Fruit fly (Drosophila melanogaster) whole organism, embryonic: ENCODE data around the gene h-cup.
A peak's percentile ranks its signal among the peaks of the same experiment; 100 is the strongest.

Source experiments
- Bteb2 ChIP-seq: fragments of 200-800 bp; sonication (Bioruptor generic); optimal IDR thresholded peaks from 2 replicates; lab custom pipeline; 2016; ENCODE audit warnings: missing biosample characterization, missing genetic modification characterization
- CG10147 ChIP-seq: fragments of 200-800 bp; sonication (Bioruptor generic); optimal IDR thresholded peaks from 2 replicates; lab custom pipeline; 2019; ENCODE audit warnings: missing biosample characterization, mild to moderate bottlenecking, missing genetic modification characterization, moderate library complexity
- CG1024 ChIP-seq: fragments of 200-800 bp; sonication (Bioruptor generic); IDR thresholded peaks from 2 replicates; pipeline ENCODE4 v1.3.6; 2022; ENCODE audit warnings: missing biosample characterization, missing genetic modification characterization
- CG11504 ChIP-seq: fragments of 200-800 bp; sonication (Bioruptor generic); optimal IDR thresholded peaks from 3 replicates; lab custom pipeline; 2019; ENCODE audit warnings: missing biosample characterization, mild to moderate bottlenecking, missing genetic modification characterization, moderate library complexity
- CG11560 ChIP-seq: fragments of 200-800 bp; sonication (Bioruptor generic); IDR thresholded peaks from 3 replicates; pipeline ENCODE4 v1.3.6; 2022; ENCODE audit warnings: missing biosample characterization, missing genetic modification characterization
- CG11723 ChIP-seq: fragments of 200-800 bp; sonication (Bioruptor generic); optimal IDR thresholded peaks from 2 replicates; lab custom pipeline; 2017; ENCODE audit warnings: missing biosample characterization, mild to moderate bottlenecking, missing genetic modification characterization
- CG13624 ChIP-seq: fragments of 200-800 bp; sonication (Bioruptor generic); optimal IDR thresholded peaks from 2 replicates; lab custom pipeline; 2016; ENCODE audit warnings: missing biosample characterization, missing genetic modification characterization
- CG1603 ChIP-seq: fragments of 200-800 bp; sonication (Bioruptor generic); optimal IDR thresholded peaks from 2 replicates; lab custom pipeline; 2019; ENCODE audit warnings: missing biosample characterization, mild to moderate bottlenecking, missing genetic modification characterization, moderate library complexity
- CG17912 ChIP-seq: fragments of 200-800 bp; sonication (Bioruptor generic); optimal IDR thresholded peaks from 2 replicates; lab custom pipeline; 2018; ENCODE audit warnings: missing biosample characterization, mild to moderate bottlenecking, missing genetic modification characterization
- CG3065 ChIP-seq: fragments of 200-800 bp; sonication (Bioruptor generic); optimal IDR thresholded peaks from 2 replicates; lab custom pipeline; 2016; ENCODE audit warnings: missing biosample characterization, missing genetic modification characterization
- CG31224 ChIP-seq: fragments of 200-800 bp; sonication (Bioruptor generic); IDR thresholded peaks from 2 replicates; pipeline ENCODE4 v1.3.6; 2022; ENCODE audit warnings: missing biosample characterization, missing genetic modification characterization
- CG3407 ChIP-seq: fragments of 200-800 bp; sonication (Bioruptor generic); optimal IDR thresholded peaks from 2 replicates; lab custom pipeline; 2018; ENCODE audit warnings: missing biosample characterization, mild to moderate bottlenecking, missing genetic modification characterization
- CG3995 ChIP-seq: fragments of 200-800 bp; sonication (Bioruptor generic); optimal IDR thresholded peaks from 3 replicates; lab custom pipeline; 2016; ENCODE audit warnings: missing biosample characterization, missing genetic modification characterization
- CG43689 ChIP-seq: fragments of 200-800 bp; sonication (Bioruptor generic); IDR thresholded peaks from 2 replicates; pipeline ENCODE4 v1.3.6; 2022; ENCODE audit warnings: missing biosample characterization, missing genetic modification characterization
- CG7786 ChIP-seq: fragments of 200-800 bp; sonication (Bioruptor generic); optimal IDR thresholded peaks from 2 replicates; lab custom pipeline; 2016; ENCODE audit warnings: missing biosample characterization, missing genetic modification characterization
- CG8359 ChIP-seq: fragments of 200-800 bp; sonication (Bioruptor generic); optimal IDR thresholded peaks from 2 replicates; lab custom pipeline; 2017; ENCODE audit warnings: missing biosample characterization, mild to moderate bottlenecking, missing genetic modification characterization, borderline replicate concordance
- CG8765 ChIP-seq: fragments of 200-800 bp; sonication (Bioruptor generic); IDR thresholded peaks from 2 replicates; pipeline ENCODE4 v1.3.6; 2022; ENCODE audit warnings: missing biosample characterization, missing genetic modification characterization
- CG8924 ChIP-seq: fragments of 200-800 bp; optimal IDR thresholded peaks from 3 replicates; lab custom pipeline; 2019; ENCODE audit warnings: missing biosample characterization, mild to moderate bottlenecking, missing genetic modification characterization, moderate library complexity
- CG8944 ChIP-seq: fragments of 200-800 bp; sonication (Bioruptor generic); optimal IDR thresholded peaks from 3 replicates; lab custom pipeline; 2016; ENCODE audit warnings: missing biosample characterization, missing genetic modification characterization
- CG9437 ChIP-seq: fragments of 200-800 bp; sonication (Bioruptor generic); optimal IDR thresholded peaks from 2 replicates; lab custom pipeline; 2018; ENCODE audit warnings: missing biosample characterization, mild to moderate bottlenecking, missing genetic modification characterization
- CHES-1-like ChIP-seq: fragments of 200-800 bp; sonication (Bioruptor generic); optimal IDR thresholded peaks from 2 replicates; lab custom pipeline; 2016; ENCODE audit warnings: missing biosample characterization, missing genetic modification characterization
- CTCF ChIP-seq: fragments of 200-800 bp; sonication (Bioruptor generic); optimal IDR thresholded peaks from 2 replicates; lab custom pipeline; 2017; ENCODE audit warnings: missing biosample characterization, mild to moderate bottlenecking, missing genetic modification characterization, moderate library complexity
- Hand ChIP-seq: fragments of 200-800 bp; sonication (Bioruptor generic); optimal IDR thresholded peaks from 2 replicates; lab custom pipeline; 2017; ENCODE audit warnings: mild to moderate bottlenecking, missing biosample characterization, missing genetic modification reagents, missing genetic modification characterization
- Hmr ChIP-seq: fragments of 200-800 bp; sonication (Bioruptor generic); optimal IDR thresholded peaks from 3 replicates; lab custom pipeline; 2017; ENCODE audit warnings: mild to moderate bottlenecking, missing biosample characterization, missing genetic modification reagents, missing genetic modification characterization
- Hmx ChIP-seq: fragments of 200-800 bp; sonication (Bioruptor generic); optimal IDR thresholded peaks from 2 replicates; lab custom pipeline; 2016; ENCODE audit warnings: missing biosample characterization, missing genetic modification characterization
- Hsf ChIP-seq: fragments of 200-800 bp; sonication (Bioruptor generic); optimal IDR thresholded peaks from 3 replicates; lab custom pipeline; 2016; ENCODE audit warnings: missing biosample characterization, missing genetic modification characterization
- Jarid2 ChIP-seq: fragments of 200-800 bp; sonication (Bioruptor generic); optimal IDR thresholded peaks from 3 replicates; lab custom pipeline; 2017; ENCODE audit warnings: mild to moderate bottlenecking, missing biosample characterization, missing genetic modification reagents, missing genetic modification characterization
- Kr ChIP-seq: fragments of 200-800 bp; sonication (Bioruptor generic); optimal IDR thresholded peaks from 2 replicates; lab custom pipeline; 2017; ENCODE audit warnings: missing biosample characterization, mild to moderate bottlenecking, missing genetic modification characterization
- Mad ChIP-seq: fragments of 200-800 bp; sonication (Bioruptor generic); optimal IDR thresholded peaks from 2 replicates; lab custom pipeline; 2016; ENCODE audit warnings: missing biosample characterization, missing genetic modification characterization
- Mes4 ChIP-seq: fragments of 200-800 bp; sonication (Bioruptor generic); optimal IDR thresholded peaks from 2 replicates; lab custom pipeline; 2016; ENCODE audit warnings: missing biosample characterization, missing genetic modification characterization
- NC2α ChIP-seq: fragments of 200-800 bp; sonication (Bioruptor generic); optimal IDR thresholded peaks from 2 replicates; lab custom pipeline; 2016; ENCODE audit warnings: missing biosample characterization, missing genetic modification characterization
- NK7.1 ChIP-seq: fragments of 200-800 bp; sonication (Bioruptor generic); optimal IDR thresholded peaks from 3 replicates; lab custom pipeline; 2016; ENCODE audit warnings: missing biosample characterization, missing genetic modification characterization
- Nf-YB ChIP-seq: fragments of 200-800 bp; sonication (Bioruptor generic); optimal IDR thresholded peaks from 3 replicates; lab custom pipeline; 2019; ENCODE audit warnings: missing biosample characterization, mild to moderate bottlenecking, missing genetic modification characterization, moderate library complexity
- Usf ChIP-seq: fragments of 200-800 bp; sonication (Bioruptor generic); optimal IDR thresholded peaks from 2 replicates; lab custom pipeline; 2017; ENCODE audit warnings: missing genotype, missing biosample characterization, missing genetic modification characterization
- bcd ChIP-seq: fragments of 200-800 bp; sonication (Bioruptor generic); optimal IDR thresholded peaks from 2 replicates; lab custom pipeline; 2017; ENCODE audit warnings: missing biosample characterization, mild to moderate bottlenecking, missing genetic modification characterization
- bowl ChIP-seq: fragments of 200-800 bp; sonication (Bioruptor generic); IDR thresholded peaks from 2 replicates; pipeline ENCODE4 v1.3.6; 2022; ENCODE audit warnings: missing biosample characterization, missing genetic modification characterization
- br ChIP-seq: fragments of >200 bp; optimal IDR thresholded peaks from 2 replicates; lab custom pipeline; 2017
- cg ChIP-seq: fragments of 200-800 bp; sonication (Bioruptor generic); optimal IDR thresholded peaks from 3 replicates; lab custom pipeline; 2019; ENCODE audit warnings: missing biosample characterization, mild to moderate bottlenecking, missing genetic modification characterization, moderate library complexity
- dmrt11E ChIP-seq: fragments of 200-800 bp; sonication (Bioruptor generic); optimal IDR thresholded peaks from 3 replicates; lab custom pipeline; 2018; ENCODE audit warnings: missing biosample characterization, mild to moderate bottlenecking, missing genetic modification characterization, moderate library complexity
- dmrt99B ChIP-seq: fragments of 200-800 bp; sonication (Bioruptor generic); optimal IDR thresholded peaks from 2 replicates; lab custom pipeline; 2018; ENCODE audit warnings: missing biosample characterization, mild to moderate bottlenecking, missing genetic modification characterization, moderate library complexity
- eyg ChIP-seq: fragments of 200-800 bp; sonication (Bioruptor generic); optimal IDR thresholded peaks from 3 replicates; lab custom pipeline; 2016; ENCODE audit warnings: missing biosample characterization, missing genetic modification characterization
- gce ChIP-seq: fragments of 200-800 bp; sonication (Bioruptor generic); IDR thresholded peaks from 3 replicates; pipeline ENCODE4 v1.3.6; 2022; ENCODE audit warnings: missing biosample characterization, missing genetic modification characterization
- gcm2 ChIP-seq: fragments of 200-800 bp; sonication (Bioruptor generic); optimal IDR thresholded peaks from 2 replicates; lab custom pipeline; 2016; ENCODE audit warnings: missing biosample characterization, missing genetic modification characterization
- ken ChIP-seq: fragments of 200-800 bp; sonication (Bioruptor generic); IDR thresholded peaks from 3 replicates; pipeline ENCODE4 v1.3.6; 2022; ENCODE audit warnings: missing biosample characterization, missing genetic modification characterization
- kni ChIP-seq: fragments of 200-800 bp; sonication (Bioruptor generic); optimal IDR thresholded peaks from 3 replicates; lab custom pipeline; 2017; ENCODE audit warnings: mild to moderate bottlenecking, missing biosample characterization, missing genetic modification reagents, missing genetic modification characterization
- lov ChIP-seq, 2 experiments: fragments of 200-800 bp in 1 of 2; fragments of >200 bp in 1 of 2; sonication (Bioruptor generic) in 1 of 2; IDR thresholded peaks in 1 of 2; optimal IDR thresholded peaks in 1 of 2; 2 replicates in 1 of 2; 3 replicates in 1 of 2; pipeline versions ENCODE4 v1.3.6 to Lab custom; 2017 to 2022; ENCODE audit warnings: missing biosample characterization in 1 of 2, missing genetic modification characterization in 1 of 2
- luna ChIP-seq: fragments of 200-800 bp; sonication (Bioruptor generic); optimal IDR thresholded peaks from 2 replicates; lab custom pipeline; 2016; ENCODE audit warnings: missing biosample characterization, missing genetic modification characterization
- odd ChIP-seq: fragments of 200-800 bp; sonication (Bioruptor generic); optimal IDR thresholded peaks from 2 replicates; lab custom pipeline; 2017; ENCODE audit warnings: missing biosample characterization, mild to moderate bottlenecking, missing genetic modification characterization
- onecut ChIP-seq: fragments of 200-800 bp; sonication (Bioruptor generic); IDR thresholded peaks from 2 replicates; pipeline ENCODE4 v1.3.6; 2022; ENCODE audit warnings: missing biosample characterization, missing genetic modification characterization
- otp ChIP-seq: fragments of 200-800 bp; sonication (Bioruptor generic); IDR thresholded peaks from 3 replicates; pipeline ENCODE4, ENCODE4 v1.3.6; 2022; ENCODE audit warnings: missing biosample characterization, missing genetic modification characterization
- toy ChIP-seq: fragments of 200-800 bp; sonication (Bioruptor generic); IDR thresholded peaks from 2 replicates; pipeline ENCODE4 v1.3.6; 2022; ENCODE audit warnings: missing biosample characterization, missing genetic modification characterization
- trh ChIP-seq: fragments of 200-800 bp; sonication (Bioruptor generic); optimal IDR thresholded peaks from 2 replicates; lab custom pipeline; 2016; ENCODE audit warnings: missing biosample characterization, missing genetic modification characterization
- zf30C ChIP-seq: fragments of 200-800 bp; sonication (Bioruptor generic); optimal IDR thresholded peaks from 3 replicates; lab custom pipeline; 2018; ENCODE audit warnings: missing biosample characterization, mild to moderate bottlenecking, missing genetic modification characterization

The h-cup gene

DNA sequence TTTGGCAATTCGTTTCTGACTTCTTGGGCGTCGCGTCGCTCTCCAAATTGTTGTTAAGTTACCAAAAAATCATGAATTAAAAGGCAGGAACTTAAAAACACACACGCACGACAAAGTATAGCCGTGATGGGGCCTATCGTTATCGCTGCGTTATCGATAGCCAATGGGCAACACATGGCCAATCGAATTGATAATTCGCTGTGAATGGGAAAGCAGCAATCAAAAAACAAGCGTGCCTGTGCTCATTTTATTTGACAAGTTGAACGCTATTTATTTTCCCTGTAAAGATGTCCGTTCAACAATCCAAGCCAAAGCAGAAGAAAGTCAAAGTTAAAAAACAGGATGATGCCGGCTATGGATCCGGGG, 36.8 kb downstream of the h-cup start, which contains the start of the genes Surf4 and CG31301 (continued):
- TF ChIP-seq eyg (GFP tag; lab: Kevin White, UChicago), result no peak
- TF ChIP-seq Kr (GFP tag; lab: Kevin White, UChicago), result no peak
- no peak for TF ChIP-seq Hsf (GFP tag; lab: Kevin White, UChicago)
- TF ChIP-seq CG3995, result peak; percentile 50
- TF ChIP-seq CG8765 (GFP tag; lab: Robert Waterston, UW), result no peak
- TF ChIP-seq dmrt99B (tag; lab: Kevin White, UChicago), result no peak
- no peak for TF ChIP-seq Hmr
- no peak for TF ChIP-seq CG43689
- no peak for TF ChIP-seq bowl
- no peak for TF ChIP-seq CG11504 (tag; lab: Kevin White, UChicago)
- TF ChIP-seq trh (GFP tag; lab: Kevin White, UChicago), result no peak
- peak; percentile 66 for TF ChIP-seq CG1603 (tag; lab: Kevin White, UChicago)
- TF ChIP-seq bcd (GFP tag; lab: Kevin White, UChicago), result no peak
- TF ChIP-seq CG11560 (tag; lab: Robert Waterston, UW), result no peak
- no peak for TF ChIP-seq gce (GFP tag; lab: Robert Waterston, UW)
- TF ChIP-seq lov (optimal IDR thresholded peaks at IDR 0.05; lab: Kevin White, UChicago), result no peak
- no peak for TF ChIP-seq lov (GFP tag; IDR thresholded peaks at IDR 0.05; lab: Robert Waterston, UW)
- no peak for TF ChIP-seq ken
- TF ChIP-seq CHES-1-like, result no peak
- TF ChIP-seq Hand (GFP tag; lab: Kevin White, UChicago), result no peak
- TF ChIP-seq dmrt11E, result no peak
- TF ChIP-seq CG8944 (GFP tag; lab: Kevin White, UChicago), result no peak
- TF ChIP-seq CG8924 (tag; lab: Kevin White, UChicago), result no peak
- no peak for TF ChIP-seq CG1024 (GFP tag; lab: Robert Waterston, UW)
- TF ChIP-seq Nf-YB, result no peak
- no peak for TF ChIP-seq CG31224 (GFP tag; lab: Robert Waterston, UW)
- TF ChIP-seq NC2α, result no peak
- no peak for TF ChIP-seq Mad
- no peak for TF ChIP-seq br
- TF ChIP-seq Hmx (GFP tag; lab: Kevin White, UChicago), result no peak
- no peak for TF ChIP-seq CG3407 (GFP tag; lab: Kevin White, UChicago)
- no peak for TF ChIP-seq CTCF
- peak; percentile 30 for TF ChIP-seq zf30C
- TF ChIP-seq luna (GFP tag; lab: Kevin White, UChicago), result no peak
- no peak for TF ChIP-seq toy (GFP tag; lab: Robert Waterston, UW)
- TF ChIP-seq NK7.1 (GFP tag; lab: Kevin White, UChicago), result no peak
- TF ChIP-seq CG3065 (GFP tag; lab: Kevin White, UChicago), result no peak
- no peak for TF ChIP-seq kni (GFP tag; lab: Kevin White, UChicago)
- no peak for TF ChIP-seq CG8359 (GFP tag; lab: Kevin White, UChicago)
- TF ChIP-seq CG17912 (GFP tag; lab: Kevin White, UChicago), result no peak
- no peak for TF ChIP-seq CG9437 (GFP tag; lab: Kevin White, UChicago)
- TF ChIP-seq onecut (GFP tag; lab: Robert Waterston, UW), result 0 out of 2 replicates have a peak, but pooled peaks have one; percentile 10
- TF ChIP-seq Jarid2 (GFP tag; lab: Kevin White, UChicago), result no peak
- no peak for TF ChIP-seq CG11723 (GFP tag; lab: Kevin White, UChicago)
- no peak for TF ChIP-seq gcm2 (GFP tag; lab: Kevin White, UChicago)
- no peak for TF ChIP-seq cg
- TF ChIP-seq CG10147 (GFP tag; lab: Kevin White, UChicago), result no peak
- TF ChIP-seq CG13624 (GFP tag; lab: Kevin White, UChicago), result peak; percentile 13
- TF ChIP-seq otp (GFP tag; lab: Robert Waterston, UW), result no peak
- TF ChIP-seq CG7786 (GFP tag; lab: Kevin White, UChicago), result no peak
- no peak for TF ChIP-seq Mes4 (GFP tag; lab: Kevin White, UChicago)
- TF ChIP-seq odd (GFP tag; lab: Kevin White, UChicago), result no peak
- TF ChIP-seq Bteb2, result no peak
- no peak for TF ChIP-seq Usf (GFP tag; lab: Kevin White, UChicago)
